Worm (Caenorhabditis elegans) whole organism, L4 larva: ENCODE measurements around the gene pho-6.

Experiments used
- F26F4.8 ChIP-seq: fragments of 200-800 bp; sonication (Bioruptor generic); conservative IDR thresholded peaks from 2 replicates; pipeline ENCODE4 v1.3.6; 2022; ENCODE audit warnings: missing genetic modification characterization, missing compliant biosample characterization
- F37D6.2 ChIP-seq: sonication (generic microtip); optimal IDR thresholded peaks from 2 replicates; lab custom pipeline; 2016; ENCODE audit warnings: mild to moderate bottlenecking, missing genetic modification characterization, missing compliant biosample characterization
- Y105C5A.15 ChIP-seq: fragments of 200-800 bp; sonication (Bioruptor generic); IDR thresholded peaks from 2 replicates; pipeline ENCODE4 v1.3.6; 2022; ENCODE audit warnings: missing genetic modification characterization, missing compliant biosample characterization
- Y48G9A.11 ChIP-seq: fragments of 200-800 bp; sonication (Bioruptor generic); IDR thresholded peaks from 2 replicates; pipeline ENCODE4 v1.3.6; 2022; ENCODE audit warnings: missing genetic modification reagents, missing genetic modification characterization, missing compliant biosample characterization
- aly-2 ChIP-seq: sonication (generic microtip); optimal IDR thresholded peaks from 2 replicates; lab custom pipeline; 2018; ENCODE audit warnings: missing biosample characterization, missing genetic modification characterization
- ces-1 ChIP-seq: fragments of 150-350 bp; sonication (generic microtip); optimal IDR thresholded peaks from 4 replicates; lab custom pipeline; 2014; ENCODE audit warnings: missing biosample characterization, missing genetic modification reagents, missing genetic modification characterization
- cey-2 ChIP-seq: sonication (generic microtip); optimal IDR thresholded peaks from 3 replicates; lab custom pipeline; 2017; ENCODE audit warnings: missing genetic modification characterization, mild to moderate bottlenecking, missing compliant biosample characterization, antibody characterized with exemption, borderline replicate concordance; ENCODE audit not compliant: insufficient read depth
- daf-16 ChIP-seq, 3 experiments: sonication (generic microtip); optimal IDR thresholded peaks; 2 replicates each; lab custom pipeline; 2016 to 2017; ENCODE audit warnings: missing genetic modification characterization in 3 of 3, missing genetic modification reagents in 3 of 3, mild to moderate bottlenecking in 2 of 3, missing compliant biosample characterization in 2 of 3, missing biosample characterization in 1 of 3, moderate library complexity in 1 of 3
- dmd-6 ChIP-seq: fragments of 200-800 bp; sonication (Bioruptor generic); IDR thresholded peaks from 2 replicates; pipeline ENCODE4 v1.3.6; 2022; ENCODE audit warnings: missing genetic modification reagents, missing genetic modification characterization, missing compliant biosample characterization
- dmd-8 ChIP-seq: fragments of 200-800 bp; sonication (Bioruptor generic); IDR thresholded peaks from 2 replicates; pipeline ENCODE4 v1.3.6; 2022; ENCODE audit warnings: missing genetic modification characterization, missing compliant biosample characterization
- dmd-9 ChIP-seq: fragments of 200-800 bp; sonication (Bioruptor generic); IDR thresholded peaks from 2 replicates; pipeline ENCODE4 v1.3.6; 2022; ENCODE audit warnings: missing genetic modification reagents, missing genetic modification characterization, missing compliant biosample characterization
- dpl-1 ChIP-seq: fragments of 150-350 bp; optimal IDR thresholded peaks from 2 replicates; lab custom pipeline; 2014; ENCODE audit warnings: missing biosample characterization, missing genetic modification reagents, missing genetic modification characterization
- dve-1 ChIP-seq: sonication (generic microtip); optimal IDR thresholded peaks from 2 replicates; lab custom pipeline; 2017; ENCODE audit warnings: antibody characterized with exemption, mild to moderate bottlenecking, missing genetic modification characterization, missing compliant biosample characterization; ENCODE audit not compliant: insufficient read depth
- egl-43 ChIP-seq: fragments of 200-800 bp; sonication (Bioruptor generic); IDR thresholded peaks from 2 replicates; pipeline ENCODE4 v1.3.6; 2022; ENCODE audit warnings: missing genetic modification reagents, missing genetic modification characterization, missing compliant biosample characterization
- fkh-10 ChIP-seq: fragments of 150-350 bp; optimal IDR thresholded peaks from 2 replicates; lab custom pipeline; 2014; ENCODE audit warnings: missing biosample characterization, missing genetic modification reagents, missing genetic modification characterization
- hlh-11 ChIP-seq: fragments of 200-800 bp; sonication (Bioruptor generic); optimal IDR thresholded peaks from 2 replicates; lab custom pipeline; 2018; ENCODE audit warnings: mild to moderate bottlenecking, missing genetic modification characterization, missing compliant biosample characterization
- hlh-30 ChIP-seq: sonication (generic microtip); optimal IDR thresholded peaks from 2 replicates; lab custom pipeline; 2017; ENCODE audit warnings: antibody characterized with exemption, mild to moderate bottlenecking, missing genetic modification characterization, missing compliant biosample characterization; ENCODE audit not compliant: insufficient read depth
- hmg-1.1 ChIP-seq: fragments of 200-800 bp; sonication (Bioruptor generic); IDR thresholded peaks from 2 replicates; pipeline ENCODE4 v1.3.6; 2022; ENCODE audit warnings: missing genetic modification reagents, missing genetic modification characterization, missing compliant biosample characterization
- lim-7 ChIP-seq: fragments of 200-800 bp; sonication (Bioruptor generic); IDR thresholded peaks from 2 replicates; pipeline ENCODE4 v1.3.6; 2022; ENCODE audit warnings: missing genetic modification characterization, missing compliant biosample characterization
- lin-13 ChIP-seq: fragments of 150-350 bp; optimal IDR thresholded peaks from 2 replicates; lab custom pipeline; 2014; ENCODE audit warnings: missing biosample characterization, missing genetic modification reagents, missing genetic modification characterization
- lin-15B ChIP-seq: fragments of 150-350 bp; sonication (generic microtip); optimal IDR thresholded peaks from 3 replicates; lab custom pipeline; 2014; ENCODE audit warnings: missing biosample characterization, missing genetic modification characterization
- lin-38 ChIP-seq: fragments of 200-800 bp; sonication (Bioruptor generic); IDR thresholded peaks from 2 replicates; pipeline ENCODE4 v1.3.6; 2022; ENCODE audit warnings: missing genetic modification reagents, missing genetic modification characterization, missing compliant biosample characterization
- lsy-2 ChIP-seq, 2 experiments: fragments of 150-350 bp in 1 of 2; sonication (generic microtip) in 1 of 2; optimal IDR thresholded peaks; 2 replicates each; lab custom pipeline; 2014 to 2017; ENCODE audit warnings: missing biosample characterization in 2 of 2, missing genetic modification characterization in 2 of 2
- mes-2 ChIP-seq: sonication (generic microtip); optimal IDR thresholded peaks from 2 replicates; lab custom pipeline; 2016; ENCODE audit warnings: missing genotype, mild to moderate bottlenecking, missing genetic modification characterization, missing compliant biosample characterization; ENCODE audit not compliant: poor library complexity, severe bottlenecking
- mxl-2 ChIP-seq: fragments of 200-800 bp; sonication (Bioruptor generic); conservative IDR thresholded peaks from 2 replicates; pipeline ENCODE4 v1.3.6; 2022; ENCODE audit warnings: missing genetic modification reagents, missing genetic modification characterization, missing compliant biosample characterization
- mxl-3 ChIP-seq: fragments of 200-800 bp; sonication (Bioruptor generic); optimal IDR thresholded peaks from 2 replicates; lab custom pipeline; 2018; ENCODE audit warnings: mild to moderate bottlenecking, missing genetic modification characterization, missing compliant biosample characterization
- nhr-41 ChIP-seq: fragments of 200-800 bp; sonication (Bioruptor generic); IDR thresholded peaks from 2 replicates; pipeline ENCODE4 v1.3.6; 2022; ENCODE audit warnings: missing genetic modification reagents, missing genetic modification characterization, missing compliant biosample characterization
- pqm-1 ChIP-seq: sonication (generic microtip); optimal IDR thresholded peaks from 2 replicates; lab custom pipeline; 2017; ENCODE audit warnings: missing biosample characterization, missing genetic modification characterization
- snpc-1.2 ChIP-seq: fragments of 200-800 bp; sonication (Bioruptor generic); IDR thresholded peaks from 2 replicates; pipeline ENCODE4 v1.3.6; 2022; ENCODE audit warnings: missing genetic modification reagents, missing genetic modification characterization, missing compliant biosample characterization
- spr-1 ChIP-seq: sonication (generic microtip); optimal IDR thresholded peaks from 2 replicates; lab custom pipeline; 2016; ENCODE audit warnings: mild to moderate bottlenecking, missing genetic modification characterization, missing compliant biosample characterization
- tra-1 ChIP-seq: fragments of 200-800 bp; sonication (Bioruptor generic); IDR thresholded peaks from 2 replicates; pipeline ENCODE4 v1.3.6; 2022; ENCODE audit warnings: missing genetic modification reagents, missing genetic modification characterization, missing compliant biosample characterization
- unc-130 ChIP-seq: sonication (generic microtip); optimal IDR thresholded peaks from 2 replicates; lab custom pipeline; 2016; ENCODE audit warnings: missing genetic modification reagents, missing genetic modification characterization, missing compliant biosample characterization
- unc-39 ChIP-seq: sonication (generic microtip); optimal IDR thresholded peaks from 2 replicates; lab custom pipeline; 2017; ENCODE audit warnings: missing biosample characterization, missing genetic modification characterization
- unc-62 ChIP-seq, 3 experiments: fragments of 150-350 bp in 1 of 3; sonication (generic microtip); optimal IDR thresholded peaks in 2 of 3; peaks in 1 of 3; 1 replicate in 1 of 3; 2 replicates in 2 of 3; lab custom pipeline; 2014 to 2017; ENCODE audit warnings: missing biosample characterization in 3 of 3, missing genetic modification characterization in 3 of 3, missing genetic modification reagents in 3 of 3, missing genotype in 1 of 3
- vab-7 ChIP-seq: fragments of 200-800 bp; sonication (Bioruptor generic); IDR thresholded peaks from 2 replicates; pipeline ENCODE4 v1.3.6; 2022; ENCODE audit warnings: missing genetic modification reagents, missing genetic modification characterization, missing compliant biosample characterization

The pho-6 gene

DNA sequence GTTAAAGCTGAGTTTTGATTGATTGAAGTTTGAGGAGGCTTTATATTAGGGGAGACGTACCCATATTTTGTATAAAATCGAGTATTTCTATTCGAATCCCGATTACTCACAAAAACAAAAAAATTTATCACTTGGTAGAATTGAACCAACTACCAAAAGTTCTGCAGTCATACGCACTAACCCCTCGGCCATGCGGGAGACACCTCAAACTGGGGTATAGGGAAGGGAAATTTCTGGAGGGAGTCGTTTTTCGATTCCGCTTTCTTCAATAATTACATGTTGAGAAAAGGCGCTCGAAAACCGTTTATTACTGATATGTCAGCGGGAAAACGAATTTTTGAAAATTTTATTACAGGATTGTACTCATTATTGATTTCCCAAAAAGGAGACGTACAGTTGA, 37.0 kb upstream of the pho-6 start (continued):
- TF ChIP-seq mes-2, result peak; percentile 14
- peak; percentile 87 for TF ChIP-seq dmd-8 (GFP tag; lab: Robert Waterston, UW)
- TF ChIP-seq lin-38 (GFP tag; lab: Robert Waterston, UW), result peak; percentile 65
- peak; percentile 77 for TF ChIP-seq lim-7
- TF ChIP-seq vab-7 (GFP tag; lab: Robert Waterston, UW), result peak; percentile 66
- TF ChIP-seq, all 104 proteins: peak for 24; not testable (repeated sequence) for 80

DNA sequence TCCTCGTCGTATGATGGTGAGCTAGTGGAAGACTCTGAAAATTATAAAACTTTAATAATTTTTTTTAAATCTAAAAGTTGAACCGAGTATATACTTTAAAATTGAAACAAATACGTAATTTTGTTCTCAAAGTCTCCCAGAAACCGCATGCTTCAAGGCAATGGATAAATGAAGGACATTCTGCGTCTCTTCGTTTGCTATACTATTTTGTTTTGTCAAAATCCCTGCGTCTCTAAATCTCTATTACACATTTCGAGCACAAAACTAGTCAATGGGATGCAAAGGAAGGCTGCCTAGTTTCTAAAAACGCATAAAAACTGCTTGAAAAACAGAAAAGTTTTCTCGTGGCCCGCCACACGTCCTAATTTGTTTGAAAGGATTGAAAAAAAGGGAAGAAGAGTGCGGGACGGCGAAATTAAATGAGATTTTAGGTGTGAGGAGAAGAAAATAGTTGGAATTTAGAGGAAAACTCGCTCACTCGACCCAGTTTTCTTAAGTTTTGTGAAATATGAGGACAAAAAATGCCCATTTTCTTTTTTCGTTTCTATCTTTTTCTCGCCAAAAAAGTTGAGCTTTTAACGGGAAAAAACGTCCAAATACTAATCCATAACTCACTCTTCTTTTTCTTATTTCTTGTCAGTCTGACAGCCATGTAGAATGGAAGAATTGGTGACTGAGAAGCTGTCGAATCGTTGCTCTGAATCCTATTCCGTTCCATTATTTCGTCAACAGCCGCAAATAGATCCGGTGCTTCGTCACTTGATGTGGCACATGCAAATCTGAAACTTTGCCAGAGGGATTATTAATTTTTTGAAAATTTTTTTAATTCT, 34.5 kb upstream of the pho-6 start:
- TF ChIP-seq dpl-1 (GFP tag; lab: Kevin White, UChicago), result no peak
- no peak for TF ChIP-seq lin-13
- no peak for TF ChIP-seq F26F4.8 (GFP tag; lab: Robert Waterston, UW)
- no peak for TF ChIP-seq mxl-3 (GFP tag; lab: Kevin White, UChicago)
- TF ChIP-seq hmg-1.1 (GFP tag; lab: Robert Waterston, UW), result 0 out of 2 replicates have a peak, but pooled peaks have one; percentile 22
- TF ChIP-seq lsy-2 (tag; optimal IDR thresholded peaks at IDR 0.05; lab: Kevin White, UChicago), result peak in 1 of 2 experiments; percentile 44
- no peak for TF ChIP-seq fkh-10
- peak in 1 of 2 experiments; percentile 96 for TF ChIP-seq unc-62 (GFP tag; optimal IDR thresholded peaks at IDR 0.05 in 1 of 2; lab: Kevin White, UChicago)
- TF ChIP-seq unc-62 (tag; optimal IDR thresholded peaks at IDR 0.05; lab: Kevin White, UChicago), result no peak
- TF ChIP-seq ces-1 (GFP tag; lab: Kevin White, UChicago), result no peak
- no peak for TF ChIP-seq egl-43 (GFP tag; lab: Robert Waterston, UW)
- no peak for TF ChIP-seq nhr-41 (GFP tag; lab: Robert Waterston, UW)
- TF ChIP-seq hlh-30 (tag; lab: Kevin White, UChicago), result peak; percentile 38

ce11 chrV:8426741-8427457, 32.6 kb upstream of the pho-6 start:
- no peak for TF ChIP-seq lin-15B (tag; lab: Kevin White, UChicago)
- TF ChIP-seq daf-16 (GFP tag; optimal IDR thresholded peaks at IDR 0.05; lab: Kevin White, UChicago), result no peak
- peak; percentile 4 for TF ChIP-seq daf-16 (tag; optimal IDR thresholded peaks at IDR 0.05; lab: Kevin White, UChicago)
- no peak for TF ChIP-seq Y48G9A.11 (GFP tag; lab: Robert Waterston, UW)
- TF ChIP-seq mxl-3 (GFP tag; lab: Kevin White, UChicago), result no peak
- TF ChIP-seq Y105C5A.15 (GFP tag; lab: Robert Waterston, UW), result no peak
- peak; percentile 79 for TF ChIP-seq dmd-6
- TF ChIP-seq unc-39 (tag; lab: Kevin White, UChicago), result no peak
- TF ChIP-seq nhr-41 (GFP tag; lab: Robert Waterston, UW), result peak; percentile 40; the same call in 1 of the 2 replicates
- TF ChIP-seq aly-2, result no peak
- no peak for TF ChIP-seq lin-38 (GFP tag; lab: Robert Waterston, UW)
- TF ChIP-seq cey-2, result peak; percentile 29
- TF ChIP-seq hmg-1.1 (GFP tag; lab: Robert Waterston, UW), result no peak
- TF ChIP-seq dve-1 (tag; lab: Kevin White, UChicago), result no peak
- no peak for TF ChIP-seq spr-1 (tag; lab: Kevin White, UChicago)
- no peak for TF ChIP-seq unc-130 (GFP tag; lab: Kevin White, UChicago)
- peak in 1 of 2 experiments; percentile 75 for TF ChIP-seq unc-62 (GFP tag; optimal IDR thresholded peaks at IDR 0.05 in 1 of 2; lab: Kevin White, UChicago)
- no peak for TF ChIP-seq unc-62 (tag; optimal IDR thresholded peaks at IDR 0.05; lab: Kevin White, UChicago)
- no peak for TF ChIP-seq F26F4.8 (GFP tag; lab: Robert Waterston, UW)
- TF ChIP-seq hlh-11 (tag; lab: Kevin White, UChicago), result peak; percentile 41
- TF ChIP-seq mxl-2 (GFP tag; lab: Robert Waterston, UW), result no peak
- TF ChIP-seq dmd-9 (GFP tag; lab: Robert Waterston, UW), result no peak
- TF ChIP-seq pqm-1, result no peak
- no peak for TF ChIP-seq F37D6.2 (tag; lab: Kevin White, UChicago)
- TF ChIP-seq tra-1 (GFP tag; lab: Robert Waterston, UW), result 0 out of 2 replicates have a peak, but pooled peaks have one; percentile 8
- TF ChIP-seq hlh-30 (tag; lab: Kevin White, UChicago), result peak; percentile 67
- no peak for TF ChIP-seq snpc-1.2
